Fruit fly (Drosophila melanogaster): ENCODE measurements around the gene CG46394.

CG46394 gene

dm6 chr3L:11551949-11552348 is 48.2 kb upstream of the CG46394 start (continued):
- no peak for TF ChIP-seq CG11085 (GFP tag; IDR thresholded peaks at IDR 0.05)
- no peak for TF ChIP-seq cad (GFP tag; optimal IDR thresholded peaks at IDR 0.05)
- TF ChIP-seq CG11247 (GFP tag; IDR thresholded peaks at IDR 0.05): no peak
- TF ChIP-seq nau (GFP tag; optimal IDR thresholded peaks at IDR 0.05): no peak
- no peak for TF ChIP-seq Dip3 (GFP tag; optimal IDR thresholded peaks at IDR 0.05)
- no peak for TF ChIP-seq twi (tag; optimal IDR thresholded peaks at IDR 0.05)
- no peak for TF ChIP-seq CG11560 (tag; IDR thresholded peaks at IDR 0.05)
- no peak for TF ChIP-seq en (GFP tag; optimal IDR thresholded peaks at IDR 0.05)
- TF ChIP-seq CG9437 (GFP tag; optimal IDR thresholded peaks at IDR 0.05): no peak
- no peak for TF ChIP-seq sna (GFP tag; IDR thresholded peaks at IDR 0.05; ENCODE audit: partially characterized antibody)
- TF ChIP-seq CG7839 (tag; optimal IDR thresholded peaks at IDR 0.05): peak; percentile 53
- no peak for TF ChIP-seq NfI (GFP tag; optimal IDR thresholded peaks at IDR 0.05)
- TF ChIP-seq tin (GFP tag; optimal IDR thresholded peaks at IDR 0.05): peak; percentile 32
- TF ChIP-seq CG8388 (GFP tag; optimal IDR thresholded peaks at IDR 0.05): peak; percentile 55
- TF ChIP-seq CG10959 (GFP tag; IDR thresholded peaks at IDR 0.05): peak; percentile 39; the same call in 1 of the 2 replicates
- 0 out of 2 replicates have a peak, but pooled peaks have one; percentile 29 for TF ChIP-seq slbo (GFP tag; IDR thresholded peaks at IDR 0.05)
- TF ChIP-seq dm (GFP tag; optimal IDR thresholded peaks at IDR 0.05): no peak
- no peak for TF ChIP-seq crc (GFP tag; optimal IDR thresholded peaks at IDR 0.05)
- TF ChIP-seq HLH3B (GFP tag; IDR thresholded peaks at IDR 0.05): peak; percentile 49; the same call in 1 of the 2 replicates
- no peak for TF ChIP-seq Ravus (GFP tag; IDR thresholded peaks at IDR 0.05)
- TF ChIP-seq CG4282 (GFP tag; optimal IDR thresholded peaks at IDR 0.05): no peak
- peak; percentile 16 for TF ChIP-seq lab (GFP tag; optimal IDR thresholded peaks at IDR 0.05)
- TF ChIP-seq gsb (GFP tag; IDR thresholded peaks at IDR 0.05): no peak
- no peak for TF ChIP-seq vfl (GFP tag; optimal IDR thresholded peaks at IDR 0.05)
- no peak for TF ChIP-seq CG10209 (GFP tag; optimal IDR thresholded peaks at IDR 0.05)
- TF ChIP-seq ttk (GFP tag; IDR thresholded peaks at IDR 0.05): 0 out of 2 replicates have a peak, but pooled peaks have one; percentile 9
- no peak for TF ChIP-seq Fer2 (tag; optimal IDR thresholded peaks at IDR 0.05)
- peak; percentile 8 for TF ChIP-seq nom (GFP tag; optimal IDR thresholded peaks at IDR 0.05)
- TF ChIP-seq ab (GFP tag; optimal IDR thresholded peaks at IDR 0.05): no peak
- no peak for TF ChIP-seq Scr (GFP tag; IDR thresholded peaks at IDR 0.05; ENCODE audit: partially characterized antibody)
- no peak for TF ChIP-seq CG12155 (GFP tag; optimal IDR thresholded peaks at IDR 0.05)
- no peak for TF ChIP-seq Kr (GFP tag; optimal IDR thresholded peaks at IDR 0.05)
- peak; percentile 87 for TF ChIP-seq sens (GFP tag)
- no peak for TF ChIP-seq gfzf (GFP tag; optimal IDR thresholded peaks at IDR 0.05)
- no peak for TF ChIP-seq pita (GFP tag; optimal IDR thresholded peaks at IDR 0.05)
- TF ChIP-seq ac (GFP tag; optimal IDR thresholded peaks at IDR 0.05): peak; percentile 46
- TF ChIP-seq CG34224 (GFP tag; IDR thresholded peaks at IDR 0.05; ENCODE audit: partially characterized antibody): no peak
- no peak for TF ChIP-seq Usf (GFP tag; optimal IDR thresholded peaks at IDR 0.05)
- no peak for TF ChIP-seq ato (GFP tag; IDR thresholded peaks at IDR 0.05; ENCODE audit: partially characterized antibody)
- no peak for TF ChIP-seq CG42726 (GFP tag; IDR thresholded peaks at IDR 0.05; ENCODE audit: partially characterized antibody)
- no peak for TF ChIP-seq CG30431 (GFP tag; optimal IDR thresholded peaks at IDR 0.05)
- TF ChIP-seq CG9609 (GFP tag; optimal IDR thresholded peaks at IDR 0.05): no peak
- peak; percentile 53 for TF ChIP-seq phol (tag; optimal IDR thresholded peaks at IDR 0.05)
- no peak for TF ChIP-seq hbn (GFP tag; IDR thresholded peaks at IDR 0.05; ENCODE audit: partially characterized antibody)
- no peak for TF ChIP-seq CG1792 (GFP tag; optimal IDR thresholded peaks at IDR 0.05)
- peak; percentile 4 for TF ChIP-seq CG12659 (GFP tag; optimal IDR thresholded peaks at IDR 0.05)
- no peak for TF ChIP-seq CG4424 (GFP tag; optimal IDR thresholded peaks at IDR 0.05)
- no peak for TF ChIP-seq run (tag; optimal IDR thresholded peaks at IDR 0.05)
- peak; percentile 75 for TF ChIP-seq dmrt11E (tag; optimal IDR thresholded peaks at IDR 0.05)
- peak; percentile 72 for TF ChIP-seq CG18262 (tag; optimal IDR thresholded peaks at IDR 0.05)
- no peak for TF ChIP-seq Hr78 (GFP tag; optimal IDR thresholded peaks at IDR 0.05)

All from whole organism, embryonic.